Fruit fly (Drosophila melanogaster) whole organism, embryonic: Measurements from ENCODE around the gene CG2444.

Experiments
- CG1233 ChIP-seq: fragments of 200-800 bp; sonication (Bioruptor generic); optimal IDR thresholded peaks from 4 replicates; lab custom pipeline; 2018; ENCODE audit warnings: missing biosample characterization, mild to moderate bottlenecking, missing genetic modification characterization
- CG3281 ChIP-seq: fragments of 200-800 bp; sonication (Bioruptor generic); optimal IDR thresholded peaks from 3 replicates; lab custom pipeline; 2017; ENCODE audit warnings: missing biosample characterization, mild to moderate bottlenecking, missing genetic modification characterization
- CTCF ChIP-seq: fragments of 200-800 bp; sonication (Bioruptor generic); optimal IDR thresholded peaks from 2 replicates; lab custom pipeline; 2017; ENCODE audit warnings: missing biosample characterization, mild to moderate bottlenecking, missing genetic modification characterization, moderate library complexity
- Drgx ChIP-seq: fragments of 200-800 bp; sonication (Bioruptor generic); IDR thresholded peaks from 2 replicates; pipeline ENCODE4 v1.3.6; 2022; ENCODE audit warnings: missing biosample characterization, missing genetic modification characterization
- Mrtf ChIP-seq: fragments of 200-800 bp; sonication (Bioruptor generic); IDR thresholded peaks from 3 replicates; pipeline ENCODE4 v1.3.6; 2022; ENCODE audit warnings: missing biosample characterization, missing genetic modification characterization
- shn ChIP-seq: fragments of 200-800 bp; sonication (Bioruptor generic); optimal IDR thresholded peaks from 3 replicates; lab custom pipeline; 2016; ENCODE audit warnings: missing biosample characterization, missing genetic modification characterization
- vvl ChIP-seq: fragments of 200-800 bp; sonication (Bioruptor generic); IDR thresholded peaks from 2 replicates; pipeline ENCODE4 v1.3.6; 2022; ENCODE audit warnings: missing biosample characterization, missing genetic modification characterization

DNA sequence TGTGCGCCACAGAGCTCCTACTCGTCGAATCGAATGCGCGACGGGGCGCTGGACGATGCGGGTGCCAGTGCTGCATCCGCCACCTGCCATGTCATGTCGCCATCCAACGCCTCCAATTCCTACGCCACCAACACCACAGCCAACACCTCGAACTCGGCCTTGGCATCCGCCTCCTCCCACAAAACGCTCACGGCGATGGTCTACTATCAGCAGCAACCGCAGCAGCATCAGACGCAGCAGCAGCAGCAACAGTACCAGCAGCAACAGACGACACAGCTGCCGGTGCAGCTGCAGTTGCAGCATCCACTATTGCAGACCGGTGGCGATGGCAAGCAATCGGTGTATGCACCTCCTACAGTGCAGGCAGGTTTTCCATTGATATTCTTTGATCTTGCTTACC is 4.3 kb downstream of the CG2444 start:
- TF ChIP-seq vvl (GFP tag; lab: Robert Waterston, UW): no peak
- TF ChIP-seq CG3281: no peak
- no peak for TF ChIP-seq CTCF
- TF ChIP-seq Mrtf (GFP tag; lab: Robert Waterston, UW): no peak
- no peak for TF ChIP-seq Drgx (GFP tag; lab: Robert Waterston, UW)
- TF ChIP-seq shn (GFP tag; lab: Kevin White, UChicago): no peak
- TF ChIP-seq CG1233 (GFP tag; lab: Kevin White, UChicago): no peak
